Fruit fly (Drosophila melanogaster): ENCODE measurements around the gene CG42258.

DNA sequence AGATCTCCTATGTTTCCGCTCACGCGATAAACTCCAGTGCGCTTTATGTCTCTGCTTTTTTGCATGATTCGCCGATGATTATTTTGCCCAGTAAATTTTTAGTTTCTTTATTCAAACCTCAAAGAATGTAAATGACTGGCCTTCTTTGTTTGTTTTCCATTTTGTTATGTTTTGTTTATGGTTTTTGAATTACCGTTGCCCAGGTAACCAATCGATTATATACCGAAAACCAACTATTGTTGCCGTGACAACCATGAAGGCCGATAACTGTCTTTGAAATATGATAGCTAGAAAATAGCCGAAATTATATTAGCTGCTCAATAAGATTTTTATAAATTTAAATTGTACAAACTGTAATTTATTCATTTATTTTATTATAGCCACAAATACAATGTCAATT is 33.2 kb downstream of the CG42258 start, which contains the start of gene Mks1:
- TF ChIP-seq lola (GFP tag; optimal IDR thresholded peaks at IDR 0.05) (no peak), h (GFP tag; optimal IDR thresholded peaks at IDR 0.05) (no peak), usp (GFP tag; optimal IDR thresholded peaks at IDR 0.05) (no peak), Hr78 (GFP tag; optimal IDR thresholded peaks at IDR 0.05) (no peak), rgr (GFP tag; optimal IDR thresholded peaks at IDR 0.05) (no peak), pan (optimal IDR thresholded peaks at IDR 0.05) (no peak), Myc (optimal IDR thresholded peaks at IDR 0.05) (no peak), jim (GFP tag; optimal IDR thresholded peaks at IDR 0.05) (no peak), CG9705 (GFP tag; optimal IDR thresholded peaks at IDR 0.05) (no peak)

Data from whole organism, wandering third instar larva.